Worm (Caenorhabditis elegans) whole organism, L4 larva: ENCODE measurements around the gene dgk-4.

Experiments used
- F26F4.8 ChIP-seq: fragments of 200-800 bp; sonication (Bioruptor generic); conservative IDR thresholded peaks from 2 replicates; pipeline ENCODE4 v1.3.6; 2022; ENCODE audit warnings: missing genetic modification characterization, missing compliant biosample characterization
- F49E8.2 ChIP-seq: sonication (generic microtip); optimal IDR thresholded peaks from 2 replicates; lab custom pipeline; 2016; ENCODE audit warnings: missing compliant biosample characterization, mild to moderate bottlenecking, missing genetic modification characterization, borderline replicate concordance
- R02D3.7 ChIP-seq: fragments of 150-350 bp; sonication (generic microtip); optimal IDR thresholded peaks from 3 replicates; lab custom pipeline; 2014; ENCODE audit warnings: missing biosample characterization, missing genetic modification characterization
- Y5F2A.4 ChIP-seq: fragments of 200-800 bp; sonication (Bioruptor generic); optimal IDR thresholded peaks from 2 replicates; lab custom pipeline; 2018; ENCODE audit warnings: mild to moderate bottlenecking, missing genetic modification characterization, missing compliant biosample characterization
- Y75B8A.6 ChIP-seq: fragments of 200-800 bp; sonication (Bioruptor generic); IDR thresholded peaks from 2 replicates; pipeline ENCODE4 v1.3.6; 2022; ENCODE audit warnings: missing genetic modification reagents, missing genetic modification characterization, missing compliant biosample characterization
- ZK337.2 ChIP-seq: fragments of 200-800 bp; sonication (Bioruptor generic); IDR thresholded peaks from 2 replicates; pipeline ENCODE4 v1.3.6; 2022; ENCODE audit warnings: missing genetic modification reagents, missing genetic modification characterization, missing compliant biosample characterization
- ZK546.5 ChIP-seq, 2 experiments: sonication (generic microtip); optimal IDR thresholded peaks; 2 replicates each; lab custom pipeline; 2017; ENCODE audit warnings: missing biosample characterization in 2 of 2, missing genetic modification characterization in 2 of 2
- aha-1 ChIP-seq: fragments of 150-350 bp; peaks from one replicate; lab custom pipeline; 2014; ENCODE audit warnings: missing biosample characterization, missing genetic modification characterization
- arid-1 ChIP-seq: fragments of 200-800 bp; sonication (Bioruptor generic); conservative IDR thresholded peaks from 2 replicates; pipeline ENCODE4 v1.3.6; 2022; ENCODE audit warnings: missing genetic modification reagents, missing genetic modification characterization, missing compliant biosample characterization
- attf-4 ChIP-seq: sonication (generic microtip); optimal IDR thresholded peaks from 3 replicates; lab custom pipeline; 2017; ENCODE audit warnings: missing biosample characterization, missing genetic modification characterization
- ceh-20 ChIP-seq: fragments of 200-800 bp; sonication (Bioruptor generic); IDR thresholded peaks from 2 replicates; pipeline ENCODE4 v1.3.6; 2022; ENCODE audit warnings: missing genetic modification reagents, missing genetic modification characterization, missing compliant biosample characterization
- ceh-44 ChIP-seq: fragments of 200-800 bp; sonication (Bioruptor generic); IDR thresholded peaks from 2 replicates; pipeline ENCODE4 v1.3.6; 2022; ENCODE audit warnings: missing genetic modification reagents, missing genetic modification characterization, missing compliant biosample characterization
- ces-1 ChIP-seq: fragments of 150-350 bp; sonication (generic microtip); optimal IDR thresholded peaks from 4 replicates; lab custom pipeline; 2014; ENCODE audit warnings: missing biosample characterization, missing genetic modification reagents, missing genetic modification characterization
- ctbp-1 ChIP-seq: fragments of 200-800 bp; sonication (Bioruptor generic); IDR thresholded peaks from 2 replicates; pipeline ENCODE4 v1.3.6; 2022; ENCODE audit warnings: missing genetic modification reagents, missing genetic modification characterization, missing compliant biosample characterization
- daf-12 ChIP-seq: fragments of 150-350 bp; optimal IDR thresholded peaks from 2 replicates; lab custom pipeline; 2014; ENCODE audit warnings: missing biosample characterization, missing genetic modification reagents, missing genetic modification characterization
- daf-16 ChIP-seq, 3 experiments: sonication (generic microtip); optimal IDR thresholded peaks; 2 replicates each; lab custom pipeline; 2016 to 2017; ENCODE audit warnings: missing genetic modification characterization in 3 of 3, missing genetic modification reagents in 3 of 3, mild to moderate bottlenecking in 2 of 3, missing compliant biosample characterization in 2 of 3, missing biosample characterization in 1 of 3, moderate library complexity in 1 of 3
- dve-1 ChIP-seq: sonication (generic microtip); optimal IDR thresholded peaks from 2 replicates; lab custom pipeline; 2017; ENCODE audit warnings: antibody characterized with exemption, mild to moderate bottlenecking, missing genetic modification characterization, missing compliant biosample characterization; ENCODE audit not compliant: insufficient read depth
- egl-27 ChIP-seq: sonication (generic microtip); optimal IDR thresholded peaks from 3 replicates; lab custom pipeline; 2017; ENCODE audit warnings: missing biosample characterization, missing genetic modification reagents, missing genetic modification characterization
- egl-43 ChIP-seq: fragments of 200-800 bp; sonication (Bioruptor generic); IDR thresholded peaks from 2 replicates; pipeline ENCODE4 v1.3.6; 2022; ENCODE audit warnings: missing genetic modification reagents, missing genetic modification characterization, missing compliant biosample characterization
- fkh-10 ChIP-seq: fragments of 150-350 bp; optimal IDR thresholded peaks from 2 replicates; lab custom pipeline; 2014; ENCODE audit warnings: missing biosample characterization, missing genetic modification reagents, missing genetic modification characterization
- fos-1 ChIP-seq: fragments of 150-350 bp; optimal IDR thresholded peaks from 2 replicates; lab custom pipeline; 2014; ENCODE audit warnings: missing biosample characterization, missing genetic modification characterization
- hlh-11 ChIP-seq: fragments of 200-800 bp; sonication (Bioruptor generic); optimal IDR thresholded peaks from 2 replicates; lab custom pipeline; 2018; ENCODE audit warnings: mild to moderate bottlenecking, missing genetic modification characterization, missing compliant biosample characterization
- lim-7 ChIP-seq: fragments of 200-800 bp; sonication (Bioruptor generic); IDR thresholded peaks from 2 replicates; pipeline ENCODE4 v1.3.6; 2022; ENCODE audit warnings: missing genetic modification characterization, missing compliant biosample characterization
- lin-13 ChIP-seq: fragments of 150-350 bp; optimal IDR thresholded peaks from 2 replicates; lab custom pipeline; 2014; ENCODE audit warnings: missing biosample characterization, missing genetic modification reagents, missing genetic modification characterization
- lin-29 ChIP-seq: fragments of 200-800 bp; sonication (Bioruptor generic); IDR thresholded peaks from 2 replicates; pipeline ENCODE4 v1.3.6; 2022; ENCODE audit warnings: missing genetic modification reagents, missing genetic modification characterization, missing compliant biosample characterization
- lin-39 ChIP-seq: fragments of 150-350 bp; optimal IDR thresholded peaks from 2 replicates; lab custom pipeline; 2014; ENCODE audit warnings: missing biosample characterization, missing genetic modification reagents, missing genetic modification characterization
- lsy-2 ChIP-seq, 2 experiments: fragments of 150-350 bp in 1 of 2; sonication (generic microtip) in 1 of 2; optimal IDR thresholded peaks; 2 replicates each; lab custom pipeline; 2014 to 2017; ENCODE audit warnings: missing biosample characterization in 2 of 2, missing genetic modification characterization in 2 of 2
- mdl-1 ChIP-seq, 2 experiments: fragments of 150-350 bp in 1 of 2; sonication (generic microtip) in 1 of 2; optimal IDR thresholded peaks; 2 replicates each; lab custom pipeline; 2014 to 2017; ENCODE audit warnings: missing biosample characterization in 2 of 2, missing genetic modification characterization in 2 of 2
- mep-1 ChIP-seq: fragments of 150-350 bp; sonication (generic microtip); optimal IDR thresholded peaks from 3 replicates; lab custom pipeline; 2014; ENCODE audit warnings: missing biosample characterization, missing genetic modification characterization
- nhr-11 ChIP-seq: fragments of 150-350 bp; optimal IDR thresholded peaks from 2 replicates; lab custom pipeline; 2014; ENCODE audit warnings: missing biosample characterization, missing genetic modification characterization
- nhr-111 ChIP-seq: fragments of 200-800 bp; sonication (Bioruptor generic); optimal IDR thresholded peaks from 2 replicates; lab custom pipeline; 2018; ENCODE audit warnings: mild to moderate bottlenecking, missing genetic modification characterization, missing compliant biosample characterization
- nhr-28 ChIP-seq: fragments of 150-350 bp; optimal IDR thresholded peaks from 2 replicates; lab custom pipeline; 2014; ENCODE audit warnings: missing biosample characterization, missing genetic modification characterization
- nhr-41 ChIP-seq: fragments of 200-800 bp; sonication (Bioruptor generic); IDR thresholded peaks from 2 replicates; pipeline ENCODE4 v1.3.6; 2022; ENCODE audit warnings: missing genetic modification reagents, missing genetic modification characterization, missing compliant biosample characterization
- nhr-42 ChIP-seq: fragments of 200-800 bp; sonication (Bioruptor generic); IDR thresholded peaks from 2 replicates; pipeline ENCODE4 v1.3.6; 2022; ENCODE audit warnings: missing genetic modification characterization, missing compliant biosample characterization
- nhr-48 ChIP-seq: sonication (generic microtip); optimal IDR thresholded peaks from 2 replicates; lab custom pipeline; 2016; ENCODE audit warnings: mild to moderate bottlenecking, missing genetic modification characterization, missing compliant biosample characterization
- nhr-77 ChIP-seq: fragments of 150-350 bp; optimal IDR thresholded peaks from 2 replicates; lab custom pipeline; 2014; ENCODE audit warnings: missing biosample characterization, missing genetic modification characterization
- pha-4 ChIP-seq, 2 experiments: fragments of 150-350 bp in 1 of 2; fragments of 200-800 bp in 1 of 2; sonication (Bioruptor generic) in 1 of 2; IDR thresholded peaks in 1 of 2; optimal IDR thresholded peaks in 1 of 2; 2 replicates each; pipeline versions ENCODE4 v1.3.6 to Lab custom; 2014 to 2022; ENCODE audit warnings: missing genetic modification characterization in 2 of 2, missing genetic modification reagents in 2 of 2, missing biosample characterization in 1 of 2, missing compliant biosample characterization in 1 of 2
- pqm-1 ChIP-seq: sonication (generic microtip); optimal IDR thresholded peaks from 2 replicates; lab custom pipeline; 2017; ENCODE audit warnings: missing biosample characterization, missing genetic modification characterization
- rbr-2 ChIP-seq: sonication (generic microtip); optimal IDR thresholded peaks from 2 replicates; lab custom pipeline; 2016; ENCODE audit warnings: missing genotype, missing genetic modification characterization, missing compliant biosample characterization
- saeg-2 ChIP-seq: fragments of 200-800 bp; sonication (Bioruptor generic); IDR thresholded peaks from 2 replicates; pipeline ENCODE4 v1.3.6; 2022; ENCODE audit warnings: missing genetic modification reagents, missing genetic modification characterization, missing compliant biosample characterization
- set-16 ChIP-seq: fragments of 200-800 bp; sonication (Bioruptor generic); IDR thresholded peaks from 2 replicates; pipeline ENCODE4 v1.3.6; 2022; ENCODE audit warnings: missing genetic modification reagents, missing genetic modification characterization, missing compliant biosample characterization
- snpc-1.2 ChIP-seq: fragments of 200-800 bp; sonication (Bioruptor generic); IDR thresholded peaks from 2 replicates; pipeline ENCODE4 v1.3.6; 2022; ENCODE audit warnings: missing genetic modification reagents, missing genetic modification characterization, missing compliant biosample characterization
- snpc-4 ChIP-seq: fragments of 150-350 bp; optimal IDR thresholded peaks from 2 replicates; lab custom pipeline; 2014; ENCODE audit warnings: missing biosample characterization, missing genetic modification characterization
- spr-1 ChIP-seq: sonication (generic microtip); optimal IDR thresholded peaks from 2 replicates; lab custom pipeline; 2016; ENCODE audit warnings: mild to moderate bottlenecking, missing genetic modification characterization, missing compliant biosample characterization
- spr-3 ChIP-seq: fragments of 200-800 bp; sonication (Bioruptor generic); optimal IDR thresholded peaks from 2 replicates; lab custom pipeline; 2018; ENCODE audit warnings: mild to moderate bottlenecking, missing genetic modification characterization, missing compliant biosample characterization
- tra-1 ChIP-seq: fragments of 200-800 bp; sonication (Bioruptor generic); IDR thresholded peaks from 2 replicates; pipeline ENCODE4 v1.3.6; 2022; ENCODE audit warnings: missing genetic modification reagents, missing genetic modification characterization, missing compliant biosample characterization
- unc-130 ChIP-seq: sonication (generic microtip); optimal IDR thresholded peaks from 2 replicates; lab custom pipeline; 2016; ENCODE audit warnings: missing genetic modification reagents, missing genetic modification characterization, missing compliant biosample characterization
- unc-39 ChIP-seq: sonication (generic microtip); optimal IDR thresholded peaks from 2 replicates; lab custom pipeline; 2017; ENCODE audit warnings: missing biosample characterization, missing genetic modification characterization
- vab-7 ChIP-seq: fragments of 200-800 bp; sonication (Bioruptor generic); IDR thresholded peaks from 2 replicates; pipeline ENCODE4 v1.3.6; 2022; ENCODE audit warnings: missing genetic modification reagents, missing genetic modification characterization, missing compliant biosample characterization
- zip-11 ChIP-seq: fragments of 200-800 bp; sonication (Bioruptor generic); IDR thresholded peaks from 2 replicates; pipeline ENCODE4 v1.3.6; 2022; ENCODE audit warnings: missing genetic modification characterization, missing compliant biosample characterization
- ztf-11 ChIP-seq: fragments of 150-350 bp; optimal IDR thresholded peaks from 2 replicates; lab custom pipeline; 2014; ENCODE audit warnings: missing biosample characterization, missing genetic modification characterization
- ztf-7 ChIP-seq: fragments of 150-350 bp; optimal IDR thresholded peaks from 2 replicates; lab custom pipeline; 2014; ENCODE audit warnings: missing biosample characterization, missing genetic modification characterization

dgk-4 gene

DNA sequence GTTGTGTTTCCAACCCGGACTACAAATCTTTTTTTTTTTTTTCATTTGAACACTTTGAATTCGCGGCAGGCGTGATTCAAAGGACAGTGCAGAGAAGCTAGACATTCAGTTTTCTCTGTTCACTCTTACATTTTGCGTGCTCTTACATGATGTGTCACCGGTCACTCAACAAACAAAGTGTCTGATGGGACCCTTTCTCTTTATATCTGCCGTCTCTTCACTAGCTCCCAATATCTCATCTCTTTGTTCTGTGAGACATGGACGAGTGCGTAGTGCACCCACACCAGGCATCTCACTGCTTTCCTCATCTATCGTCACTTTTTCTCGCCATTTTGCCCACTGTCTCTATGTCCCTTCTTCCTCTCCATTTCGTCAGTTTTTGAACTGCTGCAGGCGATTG is 44.1 kb upstream of the dgk-4 start (continued):
- TF ChIP-seq unc-39 (tag; lab: Kevin White, UChicago) (no peak), egl-27 (tag; lab: Kevin White, UChicago) (no peak), attf-4 (tag; lab: Kevin White, UChicago) (peak; percentile 58), arid-1 (GFP tag; lab: Robert Waterston, UW) (no peak), ZK546.5 (tag; optimal IDR thresholded peaks at IDR 0.05; lab: Kevin White, UChicago) (no peak), pha-4 (GFP tag; IDR thresholded peaks at IDR 0.05; lab: Robert Waterston, UW) (no peak), pha-4 (tag; optimal IDR thresholded peaks at IDR 0.05; lab: Kevin White, UChicago) (peak; percentile 40), ZK337.2 (GFP tag; lab: Robert Waterston, UW) (peak; percentile 54; the same call in 1 of the 2 replicates), ztf-11 (tag; lab: Kevin White, UChicago) (no peak), ceh-20 (GFP tag; lab: Robert Waterston, UW) (no peak), rbr-2 (tag; lab: Kevin White, UChicago) (peak; percentile 71), fkh-10 (GFP tag; lab: Kevin White, UChicago) (no peak), egl-43 (GFP tag; lab: Robert Waterston, UW) (no peak), dve-1 (tag; lab: Kevin White, UChicago) (peak; percentile 33), nhr-42 (GFP tag; lab: Robert Waterston, UW) (no peak), snpc-1.2 (GFP tag; lab: Robert Waterston, UW) (no peak), nhr-41 (GFP tag; lab: Robert Waterston, UW) (no peak), tra-1 (GFP tag; lab: Robert Waterston, UW) (no peak), mep-1 (peak; percentile 75), spr-1 (tag; lab: Kevin White, UChicago) (no peak), zip-11 (GFP tag; lab: Robert Waterston, UW) (no peak), spr-3 (GFP tag; lab: Kevin White, UChicago) (no peak), mdl-1 (tag; optimal IDR thresholded peaks at IDR 0.05; lab: Kevin White, UChicago) (peak in 1 of 2 experiments; percentile 26), nhr-28 (tag; lab: Kevin White, UChicago) (peak; percentile 55), lsy-2 (tag; optimal IDR thresholded peaks at IDR 0.05; lab: Kevin White, UChicago) (peak; percentile 30 to 51), daf-12 (tag; lab: Kevin White, UChicago) (no peak), ces-1 (GFP tag; lab: Kevin White, UChicago) (no peak), nhr-11 (peak; percentile 71), vab-7 (GFP tag; lab: Robert Waterston, UW) (0 out of 2 replicates have a peak, but pooled peaks have one; percentile 31), lin-13 (GFP tag; lab: Kevin White, UChicago) (peak; percentile 50), ceh-44 (GFP tag; lab: Robert Waterston, UW) (no peak), R02D3.7 (tag; lab: Kevin White, UChicago) (no peak), set-16 (GFP tag; lab: Robert Waterston, UW) (no peak), lim-7 (GFP tag; lab: Robert Waterston, UW) (no peak), aha-1 (peak; percentile 89), lin-29 (no peak), ctbp-1 (GFP tag; lab: Robert Waterston, UW) (no peak), F49E8.2 (tag; lab: Kevin White, UChicago) (no peak), F26F4.8 (GFP tag; lab: Robert Waterston, UW) (no peak), lin-39 (tag; lab: Kevin White, UChicago) (no peak), fos-1 (tag; lab: Kevin White, UChicago) (no peak), pqm-1 (tag; lab: Kevin White, UChicago) (no peak), nhr-111 (GFP tag; lab: Kevin White, UChicago) (no peak), Y5F2A.4 (GFP tag; lab: Kevin White, UChicago) (no peak), ztf-7 (no peak), hlh-11 (tag; lab: Kevin White, UChicago) (peak; percentile 71), snpc-4 (no peak), saeg-2 (GFP tag; lab: Robert Waterston, UW) (no peak), Y75B8A.6 (GFP tag; lab: Robert Waterston, UW) (no peak), nhr-77 (tag; lab: Kevin White, UChicago) (no peak), unc-130 (GFP tag; lab: Kevin White, UChicago) (no peak), nhr-48 (peak; percentile 92), daf-16 (GFP tag; optimal IDR thresholded peaks at IDR 0.05; lab: Kevin White, UChicago) (peak in 1 of 2 experiments; percentile 20), daf-16 (tag; optimal IDR thresholded peaks at IDR 0.05; lab: Kevin White, UChicago) (peak; percentile 10)
